Worm (Caenorhabditis elegans) whole organism, early embryonic: ENCODE measurements around the gene lit-1.

Experiments
- aly-1 ChIP-seq: sonication (generic microtip); optimal IDR thresholded peaks from 2 replicates; lab custom pipeline; 2016; ENCODE audit warnings: missing genetic modification characterization, missing compliant biosample characterization
- ama-1 ChIP-seq: fragments of 150-350 bp; optimal IDR thresholded peaks from 2 replicates; lab custom pipeline; 2014
- ceh-36 ChIP-seq: sonication (generic microtip); optimal IDR thresholded peaks from 2 replicates; lab custom pipeline; 2016; ENCODE audit warnings: missing genetic modification characterization, inconsistent platforms, missing compliant biosample characterization
- hmbx-1 ChIP-seq: sonication (generic microtip); optimal IDR thresholded peaks from 2 replicates; lab custom pipeline; 2016; ENCODE audit warnings: mild to moderate bottlenecking, missing genetic modification characterization, missing compliant biosample characterization
- hnd-1 ChIP-seq: sonication (generic microtip); optimal IDR thresholded peaks from 2 replicates; lab custom pipeline; 2016; ENCODE audit warnings: missing genetic modification characterization, missing compliant biosample characterization
- scrt-1 ChIP-seq: fragments of 200-800 bp; sonication (Bioruptor generic); IDR thresholded peaks from 2 replicates; pipeline ENCODE4 v1.3.6; 2022; ENCODE audit warnings: missing genetic modification characterization, missing compliant biosample characterization

DNA sequence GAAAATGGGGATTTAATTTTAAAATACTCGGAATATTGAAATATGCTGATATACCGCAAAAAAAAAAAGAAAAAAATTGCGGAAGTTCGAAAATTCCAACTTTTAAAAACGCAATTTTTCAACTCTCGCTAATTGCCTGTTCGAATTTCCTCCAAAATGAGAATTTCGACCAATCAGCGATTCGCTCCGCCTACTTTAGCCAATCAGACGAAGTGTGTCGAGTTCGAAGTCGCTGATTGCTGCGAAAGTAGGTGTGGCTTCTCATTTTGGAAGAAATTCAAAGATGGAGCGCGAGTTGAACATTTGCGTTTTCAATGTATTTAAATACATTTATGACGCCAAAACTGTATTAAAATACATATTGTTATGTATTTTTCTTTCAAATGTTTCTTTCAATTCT is 6.6 kb downstream of the lit-1 start:
- no peak for TF ChIP-seq hnd-1
- TF ChIP-seq ama-1 (lab: Kevin White, UChicago), result no peak
- no peak for TF ChIP-seq aly-1 (tag; lab: Kevin White, UChicago)
- no peak for TF ChIP-seq hmbx-1 (tag; lab: Kevin White, UChicago)
- TF ChIP-seq scrt-1 (GFP tag; lab: Robert Waterston, UW), result no peak
- no peak for TF ChIP-seq ceh-36 (tag; lab: Kevin White, UChicago)
